Worm (Caenorhabditis elegans): ENCODE results near the gene T04H1.13.

DNA sequence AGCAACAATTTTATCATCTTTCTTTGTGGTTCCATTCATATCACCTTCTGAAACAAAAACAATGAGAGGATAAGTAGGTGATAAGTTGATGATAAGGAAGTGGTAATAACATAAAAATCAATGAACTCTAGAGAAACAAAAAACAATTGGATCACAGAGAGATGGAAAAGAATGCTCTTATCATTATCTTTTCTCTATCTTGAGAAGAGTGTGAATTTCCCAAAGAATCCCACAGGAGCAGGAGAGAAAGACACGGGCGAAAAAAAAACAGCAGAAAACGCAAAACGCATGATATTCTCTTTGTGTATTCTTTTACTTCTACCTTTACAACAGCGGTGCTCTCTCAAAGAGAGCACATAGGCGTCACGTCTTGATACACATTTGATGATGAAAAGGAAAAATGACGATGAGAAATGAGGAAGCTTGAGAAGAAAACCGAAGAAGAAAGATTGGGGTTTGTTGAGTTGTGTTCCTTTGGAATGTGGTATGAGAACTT is 24.5 kb upstream of the T04H1.13 start, which contains the start of gene twk-24:
- TF ChIP-seq fos-1 (tag; optimal IDR thresholded peaks at IDR 0.05) (no peak), mab-5 (tag; optimal IDR thresholded peaks at IDR 0.05) (no peak)
